Fruit fly (Drosophila melanogaster) whole organism, embryonic: Measurements from ENCODE around the gene CG16710.
A peak's percentile ranks its signal among the peaks of the same experiment; 100 is the strongest.

Experiments
- ATbp ChIP-seq: fragments of 200-800 bp; sonication (Bioruptor generic); optimal IDR thresholded peaks from 2 replicates; lab custom pipeline; 2017; ENCODE audit warnings: missing biosample characterization, mild to moderate bottlenecking, missing genetic modification characterization, missing genetic modification reagents
- Bdp1 ChIP-seq: fragments of 200-800 bp; sonication (Bioruptor generic); optimal IDR thresholded peaks from 3 replicates; lab custom pipeline; 2016; ENCODE audit warnings: missing biosample characterization, missing genetic modification characterization
- CG10147 ChIP-seq: fragments of 200-800 bp; sonication (Bioruptor generic); optimal IDR thresholded peaks from 2 replicates; lab custom pipeline; 2019; ENCODE audit warnings: missing biosample characterization, mild to moderate bottlenecking, missing genetic modification characterization, moderate library complexity
- CG10959 ChIP-seq: fragments of 200-800 bp; sonication (Bioruptor generic); IDR thresholded peaks from 2 replicates; pipeline ENCODE4 v1.3.6; 2022; ENCODE audit warnings: missing biosample characterization, missing genetic modification characterization
- CG11093 ChIP-seq: fragments of 200-800 bp; sonication (Bioruptor generic); IDR thresholded peaks from 3 replicates; pipeline ENCODE4 v1.3.6; 2022; ENCODE audit warnings: missing biosample characterization, missing genetic modification characterization
- CG13424 ChIP-seq: fragments of 200-800 bp; sonication (Bioruptor generic); optimal IDR thresholded peaks from 2 replicates; lab custom pipeline; 2019; ENCODE audit warnings: missing biosample characterization, mild to moderate bottlenecking, missing genetic modification characterization, moderate library complexity
- CG17385 ChIP-seq: fragments of 200-800 bp; sonication (Bioruptor generic); optimal IDR thresholded peaks from 3 replicates; lab custom pipeline; 2018; ENCODE audit warnings: missing biosample characterization, mild to moderate bottlenecking, missing genetic modification characterization
- CG1792 ChIP-seq: fragments of 200-800 bp; sonication (Bioruptor generic); optimal IDR thresholded peaks from 2 replicates; lab custom pipeline; 2016; ENCODE audit warnings: missing biosample characterization, missing genetic modification characterization
- CG18011 ChIP-seq: fragments of 200-800 bp; sonication (Bioruptor generic); optimal IDR thresholded peaks from 2 replicates; lab custom pipeline; 2017; ENCODE audit warnings: missing biosample characterization, missing genetic modification characterization, mild to moderate bottlenecking, moderate library complexity, missing genotype
- CG2116 ChIP-seq: fragments of 200-800 bp; sonication (Bioruptor generic); optimal IDR thresholded peaks from 3 replicates; lab custom pipeline; 2018; ENCODE audit warnings: missing biosample characterization, mild to moderate bottlenecking, missing genetic modification characterization
- CG30431 ChIP-seq: fragments of 200-800 bp; sonication (Bioruptor generic); optimal IDR thresholded peaks from 2 replicates; lab custom pipeline; 2017; ENCODE audit warnings: missing biosample characterization, missing genetic modification characterization
- CG31441 ChIP-seq: fragments of 200-800 bp; sonication (Bioruptor generic); IDR thresholded peaks from 2 replicates; pipeline ENCODE4 v1.3.6; 2022; ENCODE audit warnings: missing biosample characterization, missing genetic modification characterization
- CG34422 ChIP-seq: fragments of 200-800 bp; sonication (Bioruptor generic); IDR thresholded peaks from 3 replicates; pipeline ENCODE4 v1.3.6; 2022; ENCODE audit warnings: missing biosample characterization, missing genetic modification characterization
- CG4328 ChIP-seq: fragments of 200-800 bp; sonication (Bioruptor generic); optimal IDR thresholded peaks from 3 replicates; lab custom pipeline; 2017; ENCODE audit warnings: missing biosample characterization, missing genetic modification reagents, missing genetic modification characterization
- CG4360 ChIP-seq: fragments of 200-800 bp; sonication (Bioruptor generic); IDR thresholded peaks from 2 replicates; pipeline ENCODE4 v1.3.6; 2022; ENCODE audit warnings: missing biosample characterization, missing genetic modification characterization
- CG5180 ChIP-seq: fragments of 200-800 bp; sonication (Bioruptor generic); optimal IDR thresholded peaks from 3 replicates; lab custom pipeline; 2017; ENCODE audit warnings: missing biosample characterization, missing genetic modification characterization, mild to moderate bottlenecking, moderate library complexity, missing genetic modification reagents
- CG5953 ChIP-seq: fragments of 200-800 bp; sonication (Bioruptor generic); IDR thresholded peaks from 2 replicates; pipeline ENCODE4 v1.3.6; 2022; ENCODE audit warnings: missing biosample characterization, missing genetic modification characterization
- CG6175 ChIP-seq: fragments of 200-800 bp; sonication (Bioruptor generic); IDR thresholded peaks from 3 replicates; pipeline ENCODE4 v1.3.6; 2022; ENCODE audit warnings: missing biosample characterization, missing genetic modification characterization
- Chrac-16 ChIP-seq: fragments of 200-800 bp; sonication (Bioruptor generic); optimal IDR thresholded peaks from 3 replicates; lab custom pipeline; 2016; ENCODE audit warnings: missing biosample characterization, missing genetic modification characterization
- CoRest ChIP-seq: fragments of 200-800 bp; sonication (Bioruptor generic); optimal IDR thresholded peaks from 3 replicates; lab custom pipeline; 2018; ENCODE audit warnings: missing biosample characterization, mild to moderate bottlenecking, missing genetic modification characterization, moderate library complexity
- CrebB ChIP-seq: fragments of 200-800 bp; sonication (Bioruptor generic); optimal IDR thresholded peaks from 3 replicates; lab custom pipeline; 2018; ENCODE audit warnings: missing biosample characterization, mild to moderate bottlenecking, missing genetic modification characterization
- Dip3 ChIP-seq: fragments of 200-800 bp; sonication (Bioruptor generic); optimal IDR thresholded peaks from 3 replicates; lab custom pipeline; 2016; ENCODE audit warnings: missing biosample characterization, missing genetic modification characterization
- Dll ChIP-seq: fragments of 200-800 bp; sonication (Bioruptor generic); IDR thresholded peaks from 4 replicates; pipeline ENCODE4 v1.3.6; 2022; ENCODE audit warnings: missing biosample characterization, missing genetic modification characterization; ENCODE audit not compliant: partially characterized antibody
- Dp ChIP-seq: fragments of 200-800 bp; sonication (Bioruptor generic); optimal IDR thresholded peaks from 2 replicates; lab custom pipeline; 2018; ENCODE audit warnings: missing biosample characterization, mild to moderate bottlenecking, missing genetic modification characterization, moderate library complexity
- Drgx ChIP-seq: fragments of 200-800 bp; sonication (Bioruptor generic); IDR thresholded peaks from 2 replicates; pipeline ENCODE4 v1.3.6; 2022; ENCODE audit warnings: missing biosample characterization, missing genetic modification characterization
- Fer2 ChIP-seq: fragments of 200-800 bp; sonication (Bioruptor generic); optimal IDR thresholded peaks from 2 replicates; lab custom pipeline; 2018; ENCODE audit warnings: missing biosample characterization, mild to moderate bottlenecking, missing genetic modification characterization, moderate library complexity
- GATAe ChIP-seq: fragments of 200-800 bp; sonication (Bioruptor generic); conservative IDR thresholded peaks from 2 replicates; pipeline ENCODE4 v1.3.6; 2022; ENCODE audit warnings: missing biosample characterization, missing genetic modification characterization
- H15 ChIP-seq: fragments of 200-800 bp; sonication (Bioruptor generic); IDR thresholded peaks from 3 replicates; pipeline ENCODE4 v1.3.6; 2022; ENCODE audit warnings: missing biosample characterization, missing genetic modification characterization
- Hand ChIP-seq: fragments of 200-800 bp; sonication (Bioruptor generic); optimal IDR thresholded peaks from 2 replicates; lab custom pipeline; 2017; ENCODE audit warnings: mild to moderate bottlenecking, missing biosample characterization, missing genetic modification reagents, missing genetic modification characterization
- Hey ChIP-seq: fragments of 200-800 bp; sonication (Bioruptor generic); optimal IDR thresholded peaks from 3 replicates; lab custom pipeline; 2018; ENCODE audit warnings: missing biosample characterization, mild to moderate bottlenecking, missing genetic modification characterization
- Kr ChIP-seq: fragments of 200-800 bp; sonication (Bioruptor generic); optimal IDR thresholded peaks from 2 replicates; lab custom pipeline; 2017; ENCODE audit warnings: missing biosample characterization, mild to moderate bottlenecking, missing genetic modification characterization
- MTF-1 ChIP-seq: fragments of 200-800 bp; sonication (Bioruptor generic); optimal IDR thresholded peaks from 2 replicates; lab custom pipeline; 2018; ENCODE audit warnings: missing biosample characterization, mild to moderate bottlenecking, missing genetic modification characterization, borderline replicate concordance
- Meics ChIP-seq: fragments of 200-800 bp; sonication (Bioruptor generic); optimal IDR thresholded peaks from 2 replicates; lab custom pipeline; 2017; ENCODE audit warnings: missing biosample characterization, mild to moderate bottlenecking, missing genetic modification characterization
- Mes4 ChIP-seq: fragments of 200-800 bp; sonication (Bioruptor generic); optimal IDR thresholded peaks from 2 replicates; lab custom pipeline; 2016; ENCODE audit warnings: missing biosample characterization, missing genetic modification characterization
- Mrtf ChIP-seq: fragments of 200-800 bp; sonication (Bioruptor generic); IDR thresholded peaks from 3 replicates; pipeline ENCODE4 v1.3.6; 2022; ENCODE audit warnings: missing biosample characterization, missing genetic modification characterization
- Oaz ChIP-seq: fragments of 200-800 bp; sonication (Bioruptor generic); IDR thresholded peaks from 2 replicates; pipeline ENCODE4 v1.3.6; 2022; ENCODE audit warnings: missing biosample characterization, missing genetic modification characterization
- YL-1 ChIP-seq: fragments of 200-800 bp; sonication (Bioruptor generic); optimal IDR thresholded peaks from 3 replicates; lab custom pipeline; 2017; ENCODE audit warnings: missing biosample characterization, mild to moderate bottlenecking, missing genetic modification characterization
- btn ChIP-seq: fragments of 200-800 bp; sonication (Bioruptor generic); optimal IDR thresholded peaks from 2 replicates; lab custom pipeline; 2016; ENCODE audit warnings: missing biosample characterization, missing genetic modification characterization
- chif ChIP-seq, 2 experiments: fragments of 200-800 bp; sonication (Bioruptor generic); optimal IDR thresholded peaks; 3 replicates each; lab custom pipeline; 2016; ENCODE audit warnings: missing biosample characterization in 2 of 2, missing genetic modification characterization in 2 of 2
- dmrt11E ChIP-seq: fragments of 200-800 bp; sonication (Bioruptor generic); optimal IDR thresholded peaks from 3 replicates; lab custom pipeline; 2018; ENCODE audit warnings: missing biosample characterization, mild to moderate bottlenecking, missing genetic modification characterization, moderate library complexity
- ems ChIP-seq: fragments of 200-800 bp; sonication (Bioruptor generic); optimal IDR thresholded peaks from 3 replicates; lab custom pipeline; 2016; ENCODE audit warnings: missing biosample characterization, missing genetic modification characterization
- ewg ChIP-seq: fragments of 200-800 bp; sonication (Bioruptor generic); optimal IDR thresholded peaks from 3 replicates; lab custom pipeline; 2017; ENCODE audit warnings: mild to moderate bottlenecking, missing biosample characterization, missing genetic modification reagents, missing genetic modification characterization
- exex ChIP-seq: fragments of 200-800 bp; sonication (Bioruptor generic); optimal IDR thresholded peaks from 4 replicates; lab custom pipeline; 2018; ENCODE audit warnings: missing biosample characterization, mild to moderate bottlenecking, missing genetic modification characterization, moderate library complexity
- her ChIP-seq: fragments of 200-800 bp; sonication (Bioruptor generic); optimal IDR thresholded peaks from 2 replicates; lab custom pipeline; 2016; ENCODE audit warnings: missing biosample characterization, missing genetic modification characterization
- lov ChIP-seq, 2 experiments: fragments of 200-800 bp in 1 of 2; fragments of >200 bp in 1 of 2; sonication (Bioruptor generic) in 1 of 2; IDR thresholded peaks in 1 of 2; optimal IDR thresholded peaks in 1 of 2; 2 replicates in 1 of 2; 3 replicates in 1 of 2; pipeline versions ENCODE4 v1.3.6 to Lab custom; 2017 to 2022; ENCODE audit warnings: missing biosample characterization in 1 of 2, missing genetic modification characterization in 1 of 2
- nau ChIP-seq: fragments of 200-800 bp; sonication (Bioruptor generic); optimal IDR thresholded peaks from 3 replicates; lab custom pipeline; 2017; ENCODE audit warnings: missing biosample characterization, mild to moderate bottlenecking, missing genetic modification characterization, missing genetic modification reagents
- slbo ChIP-seq: fragments of 200-800 bp; sonication (Bioruptor generic); IDR thresholded peaks from 2 replicates; pipeline ENCODE4 v1.3.6; 2022; ENCODE audit warnings: missing biosample characterization, missing genetic modification characterization
- so ChIP-seq: fragments of 200-800 bp; sonication (Bioruptor generic); IDR thresholded peaks from 3 replicates; pipeline ENCODE4 v1.3.6; 2022; ENCODE audit warnings: missing biosample characterization, missing genetic modification characterization
- ssp ChIP-seq: fragments of 200-800 bp; sonication (Bioruptor generic); IDR thresholded peaks from 2 replicates; pipeline ENCODE4 v1.3.6; 2022; ENCODE audit warnings: missing biosample characterization, missing genetic modification characterization
- tio ChIP-seq: fragments of 200-800 bp; sonication (Bioruptor generic); optimal IDR thresholded peaks from 2 replicates; lab custom pipeline; 2017; ENCODE audit warnings: missing biosample characterization, missing genetic modification characterization, inconsistent platforms

Gene CG16710

DNA sequence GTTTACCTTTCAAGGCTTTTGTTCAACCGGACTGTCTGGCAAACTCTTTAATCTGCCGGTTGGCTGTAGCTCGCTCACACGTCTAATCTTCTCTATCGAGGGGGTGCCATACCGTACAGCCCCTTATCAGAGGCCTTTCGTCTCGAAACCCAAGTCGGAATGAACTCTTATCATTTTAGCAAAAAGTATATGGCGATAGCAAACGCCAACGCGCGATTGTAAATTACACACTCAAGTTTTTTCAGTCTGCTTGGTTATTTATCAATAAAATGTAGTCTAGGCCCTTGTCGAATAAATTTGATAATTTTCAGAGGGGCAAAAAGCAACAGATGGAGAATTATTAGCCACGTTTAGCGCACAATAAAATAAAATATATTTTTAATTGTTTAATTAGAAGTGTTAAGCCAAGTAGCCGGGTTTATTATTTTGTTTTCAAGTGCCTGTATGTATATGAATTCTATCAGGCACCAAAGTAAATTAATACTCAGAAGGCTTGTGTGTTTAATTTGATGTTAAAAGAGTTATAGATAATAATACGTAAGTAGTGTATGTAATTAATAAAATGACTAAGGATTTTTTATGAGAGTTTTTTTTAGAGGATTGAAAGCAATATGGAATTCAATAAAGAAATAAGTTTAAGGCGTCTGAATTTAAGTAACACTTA lies 42.7 kb downstream of the CG16710 start (continued):
- no peak for TF ChIP-seq Drgx (GFP tag; lab: Robert Waterston, UW)
- TF ChIP-seq CG5180 (GFP tag; lab: Kevin White, UChicago) = no peak
- TF ChIP-seq lov (optimal IDR thresholded peaks at IDR 0.05; lab: Kevin White, UChicago) = no peak
- no peak for TF ChIP-seq lov (GFP tag; IDR thresholded peaks at IDR 0.05; lab: Robert Waterston, UW)
- TF ChIP-seq slbo (GFP tag; lab: Robert Waterston, UW) = no peak
- no peak for TF ChIP-seq CrebB (tag; lab: Kevin White, UChicago)
- TF ChIP-seq CG31441 = no peak
- TF ChIP-seq CG11093 (GFP tag; lab: Robert Waterston, UW) = no peak
- TF ChIP-seq ewg (GFP tag; lab: Kevin White, UChicago) = no peak
- TF ChIP-seq tio (GFP tag; lab: Kevin White, UChicago) = no peak
- TF ChIP-seq exex (tag; lab: Kevin White, UChicago) = peak; percentile 99
- TF ChIP-seq H15 (GFP tag; lab: Robert Waterston, UW) = no peak
- no peak for TF ChIP-seq Mes4 (GFP tag; lab: Kevin White, UChicago)
- TF ChIP-seq Oaz (GFP tag; lab: Robert Waterston, UW) = no peak
- no peak for TF ChIP-seq Meics (GFP tag; lab: Kevin White, UChicago)
- TF ChIP-seq YL-1 (GFP tag; lab: Kevin White, UChicago) = no peak
- no peak for TF ChIP-seq Kr (GFP tag; lab: Kevin White, UChicago)
- no peak for TF ChIP-seq CG10147 (GFP tag; lab: Kevin White, UChicago)
- TF ChIP-seq Hand (GFP tag; lab: Kevin White, UChicago) = no peak
- TF ChIP-seq GATAe (GFP tag; lab: Robert Waterston, UW) = peak; percentile 87
- no peak for TF ChIP-seq CG2116 (GFP tag; lab: Kevin White, UChicago)
- TF ChIP-seq CG6175 = no peak
- no peak for TF ChIP-seq CG4328 (GFP tag; lab: Kevin White, UChicago)
- no peak for TF ChIP-seq MTF-1
- no peak for TF ChIP-seq Dp (GFP tag; lab: Kevin White, UChicago)
- no peak for TF ChIP-seq chif (GFP tag; optimal IDR thresholded peaks at IDR 0.05; lab: Kevin White, UChicago)
- no peak for TF ChIP-seq btn (GFP tag; lab: Kevin White, UChicago)
- TF ChIP-seq Chrac-16 (GFP tag; lab: Kevin White, UChicago) = no peak
- peak; percentile 94 for TF ChIP-seq Hey (tag; lab: Kevin White, UChicago)
- TF ChIP-seq Dll (GFP tag; lab: Robert Waterston, UW) = no peak
- TF ChIP-seq ATbp (GFP tag; lab: Kevin White, UChicago) = no peak
- no peak for TF ChIP-seq Dip3 (GFP tag; lab: Kevin White, UChicago)
- TF ChIP-seq so (GFP tag; lab: Robert Waterston, UW) = no peak
- TF ChIP-seq CoRest (tag; lab: Kevin White, UChicago) = no peak
- TF ChIP-seq CG5953 = no peak
- no peak for TF ChIP-seq ems (GFP tag; lab: Kevin White, UChicago)
- TF ChIP-seq her = no peak
- no peak for TF ChIP-seq CG10959 (GFP tag; lab: Robert Waterston, UW)
- TF ChIP-seq CG34422 (GFP tag; lab: Robert Waterston, UW) = no peak
- TF ChIP-seq Bdp1 (GFP tag; lab: Kevin White, UChicago) = no peak
- TF ChIP-seq CG13424 = no peak
- no peak for TF ChIP-seq CG4360 (GFP tag; lab: Robert Waterston, UW)
- no peak for TF ChIP-seq CG17385 (GFP tag; lab: Kevin White, UChicago)
- TF ChIP-seq CG30431 (GFP tag; lab: Kevin White, UChicago) = no peak
- TF ChIP-seq CG1792 (GFP tag; lab: Kevin White, UChicago) = no peak
- no peak for TF ChIP-seq Fer2 (tag; lab: Kevin White, UChicago)
- TF ChIP-seq ssp (GFP tag; lab: Robert Waterston, UW) = no peak
- TF ChIP-seq CG18011 (GFP tag; lab: Kevin White, UChicago) = no peak
- TF ChIP-seq dmrt11E (tag; lab: Kevin White, UChicago) = no peak
- TF ChIP-seq nau = no peak
- no peak for TF ChIP-seq Mrtf (GFP tag; lab: Robert Waterston, UW)
